Worm (Caenorhabditis elegans) whole organism, young adult: Measurements from ENCODE around the gene elo-8.

Experiments used
- ceh-100 ChIP-seq: fragments of 200-800 bp; sonication (Bioruptor generic); IDR thresholded peaks from 2 replicates; pipeline ENCODE4 v1.3.6; 2022; ENCODE audit warnings: missing genetic modification reagents, missing genetic modification characterization, missing compliant biosample characterization
- nfya-2 ChIP-seq: fragments of 200-800 bp; sonication (Bioruptor generic); IDR thresholded peaks from 2 replicates; pipeline ENCODE4 v1.3.6; 2022; ENCODE audit warnings: missing genetic modification reagents, missing genetic modification characterization, missing compliant biosample characterization
- snpc-1.3 ChIP-seq: sonication (generic microtip); optimal IDR thresholded peaks from 2 replicates; lab custom pipeline; 2017; ENCODE audit warnings: missing genetic modification characterization, mild to moderate bottlenecking, missing compliant biosample characterization, antibody characterized with exemption, moderate library complexity, missing genotype, missing genetic modification reagents; ENCODE audit not compliant: insufficient read depth

DNA sequence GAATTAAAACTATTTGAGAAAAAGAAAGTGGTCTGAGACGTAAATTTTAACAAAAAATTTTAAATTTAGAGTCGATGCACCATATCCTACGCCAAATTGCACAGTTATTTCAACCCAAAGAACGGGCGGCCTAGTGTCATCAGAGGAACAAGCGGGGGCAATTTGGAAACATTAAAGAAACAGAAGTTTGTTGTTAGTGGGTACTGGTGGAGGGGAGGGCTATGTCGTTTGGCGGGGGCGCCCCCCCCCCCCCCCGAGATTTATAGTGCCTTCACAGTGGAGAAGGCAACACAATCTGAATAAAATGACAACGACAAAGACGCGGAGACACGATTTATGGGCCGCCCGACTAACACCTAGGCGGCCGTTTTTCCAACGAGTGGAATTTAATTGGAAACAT, 25.0 kb downstream of the elo-8 start:
- TF ChIP-seq ceh-100 (GFP tag; lab: Robert Waterston, UW) (no peak), nfya-2 (GFP tag; lab: Robert Waterston, UW) (no peak), snpc-1.3 (tag; lab: Kevin White, UChicago) (no peak)
